Fruit fly (Drosophila melanogaster) whole organism, prepupa: ENCODE data around the gene Adck5.

Source experiments
- CG8632 ChIP-seq: fragments of 200-800 bp; sonication (Bioruptor generic); optimal IDR thresholded peaks from 3 replicates; lab custom pipeline; 2016; ENCODE audit warnings: missing biosample characterization, missing genetic modification characterization
- Lpt ChIP-seq: fragments of 200-800 bp; sonication (Bioruptor generic); optimal IDR thresholded peaks from 3 replicates; lab custom pipeline; 2016; ENCODE audit warnings: missing biosample characterization, missing genetic modification characterization
- fkh ChIP-seq: fragments of 200-800 bp; sonication (Bioruptor generic); optimal IDR thresholded peaks from 3 replicates; lab custom pipeline; 2017; ENCODE audit warnings: missing biosample characterization, mild to moderate bottlenecking, missing genetic modification characterization, moderate library complexity

dm6 chr3L:11213643-11214042, 44.0 kb downstream of the Adck5 start:
- TF ChIP-seq Lpt (GFP tag; lab: Kevin White, UChicago) (no peak), CG8632 (no peak), fkh (GFP tag; lab: Kevin White, UChicago) (no peak)
